Worm (Caenorhabditis elegans) whole organism, late embryonic: Measurements from ENCODE around the gene T02B11.8.

Experiments
- ceh-48 ChIP-seq: sonication (generic microtip); optimal IDR thresholded peaks from 2 replicates; lab custom pipeline; 2016; ENCODE audit warnings: missing genetic modification characterization, inconsistent platforms, missing compliant biosample characterization
- pha-4 ChIP-seq: fragments of 150-350 bp; optimal IDR thresholded peaks from 2 replicates; lab custom pipeline; 2018; ENCODE audit warnings: missing biosample characterization, missing genetic modification reagents, missing genetic modification characterization
- rnt-1 ChIP-seq: sonication (generic microtip); optimal IDR thresholded peaks from 2 replicates; lab custom pipeline; 2016; ENCODE audit warnings: missing genetic modification characterization, missing compliant biosample characterization

- no peak for TF ChIP-seq ceh-48 (tag; lab: Kevin White, UChicago)
- no peak for TF ChIP-seq rnt-1 (tag; lab: Kevin White, UChicago)
- TF ChIP-seq pha-4 (tag; lab: Kevin White, UChicago): no peak
Measured at ce11 chrV:915716-916115, 37.2 kb upstream of the T02B11.8 start.
